Worm (Caenorhabditis elegans) whole organism, L4 larva: ENCODE data around the gene W03C9.6.

Experiments
- F37D6.2 ChIP-seq: sonication (generic microtip); optimal IDR thresholded peaks from 2 replicates; lab custom pipeline; 2016; ENCODE audit warnings: mild to moderate bottlenecking, missing genetic modification characterization, missing compliant biosample characterization
- R02D3.7 ChIP-seq: fragments of 150-350 bp; sonication (generic microtip); optimal IDR thresholded peaks from 3 replicates; lab custom pipeline; 2014; ENCODE audit warnings: missing biosample characterization, missing genetic modification characterization
- T26A8.4 ChIP-seq: fragments of 200-800 bp; sonication (Bioruptor generic); IDR thresholded peaks from 2 replicates; pipeline ENCODE4 v1.3.6; 2022; ENCODE audit warnings: missing genetic modification characterization, missing compliant biosample characterization
- Y105C5A.15 ChIP-seq: fragments of 200-800 bp; sonication (Bioruptor generic); IDR thresholded peaks from 2 replicates; pipeline ENCODE4 v1.3.6; 2022; ENCODE audit warnings: missing genetic modification characterization, missing compliant biosample characterization
- Y5F2A.4 ChIP-seq: fragments of 200-800 bp; sonication (Bioruptor generic); optimal IDR thresholded peaks from 2 replicates; lab custom pipeline; 2018; ENCODE audit warnings: mild to moderate bottlenecking, missing genetic modification characterization, missing compliant biosample characterization
- Y75B8A.6 ChIP-seq: fragments of 200-800 bp; sonication (Bioruptor generic); IDR thresholded peaks from 2 replicates; pipeline ENCODE4 v1.3.6; 2022; ENCODE audit warnings: missing genetic modification reagents, missing genetic modification characterization, missing compliant biosample characterization
- ZK546.5 ChIP-seq, 2 experiments: sonication (generic microtip); optimal IDR thresholded peaks; 2 replicates each; lab custom pipeline; 2017; ENCODE audit warnings: missing biosample characterization in 2 of 2, missing genetic modification characterization in 2 of 2
- aha-1 ChIP-seq: fragments of 150-350 bp; peaks from one replicate; lab custom pipeline; 2014; ENCODE audit warnings: missing biosample characterization, missing genetic modification characterization
- ama-1 ChIP-seq: fragments of 150-350 bp; optimal IDR thresholded peaks from 2 replicates; lab custom pipeline; 2014; ENCODE audit warnings: inconsistent platforms, mixed read lengths
- arid-1 ChIP-seq: fragments of 200-800 bp; sonication (Bioruptor generic); conservative IDR thresholded peaks from 2 replicates; pipeline ENCODE4 v1.3.6; 2022; ENCODE audit warnings: missing genetic modification reagents, missing genetic modification characterization, missing compliant biosample characterization
- ceh-20 ChIP-seq: fragments of 200-800 bp; sonication (Bioruptor generic); IDR thresholded peaks from 2 replicates; pipeline ENCODE4 v1.3.6; 2022; ENCODE audit warnings: missing genetic modification reagents, missing genetic modification characterization, missing compliant biosample characterization
- ceh-32 ChIP-seq: sonication (generic microtip); optimal IDR thresholded peaks from 2 replicates; lab custom pipeline; 2016; ENCODE audit warnings: mild to moderate bottlenecking, missing genetic modification characterization, missing compliant biosample characterization; ENCODE audit not compliant: poor library complexity
- ceh-44 ChIP-seq: fragments of 200-800 bp; sonication (Bioruptor generic); IDR thresholded peaks from 2 replicates; pipeline ENCODE4 v1.3.6; 2022; ENCODE audit warnings: missing genetic modification reagents, missing genetic modification characterization, missing compliant biosample characterization
- ceh-62 ChIP-seq: sonication (generic microtip); optimal IDR thresholded peaks from 2 replicates; lab custom pipeline; 2017; ENCODE audit warnings: missing biosample characterization, missing genetic modification characterization
- ctbp-1 ChIP-seq: fragments of 200-800 bp; sonication (Bioruptor generic); IDR thresholded peaks from 2 replicates; pipeline ENCODE4 v1.3.6; 2022; ENCODE audit warnings: missing genetic modification reagents, missing genetic modification characterization, missing compliant biosample characterization
- daf-12 ChIP-seq: fragments of 150-350 bp; optimal IDR thresholded peaks from 2 replicates; lab custom pipeline; 2014; ENCODE audit warnings: missing biosample characterization, missing genetic modification reagents, missing genetic modification characterization
- dmd-9 ChIP-seq: fragments of 200-800 bp; sonication (Bioruptor generic); IDR thresholded peaks from 2 replicates; pipeline ENCODE4 v1.3.6; 2022; ENCODE audit warnings: missing genetic modification reagents, missing genetic modification characterization, missing compliant biosample characterization
- gei-8 ChIP-seq: fragments of 200-800 bp; sonication (Bioruptor generic); optimal IDR thresholded peaks from 2 replicates; lab custom pipeline; 2018; ENCODE audit warnings: mild to moderate bottlenecking, missing genetic modification characterization, missing compliant biosample characterization
- lin-13 ChIP-seq: fragments of 150-350 bp; optimal IDR thresholded peaks from 2 replicates; lab custom pipeline; 2014; ENCODE audit warnings: missing biosample characterization, missing genetic modification reagents, missing genetic modification characterization
- lin-15B ChIP-seq: fragments of 150-350 bp; sonication (generic microtip); optimal IDR thresholded peaks from 3 replicates; lab custom pipeline; 2014; ENCODE audit warnings: missing biosample characterization, missing genetic modification characterization
- lin-38 ChIP-seq: fragments of 200-800 bp; sonication (Bioruptor generic); IDR thresholded peaks from 2 replicates; pipeline ENCODE4 v1.3.6; 2022; ENCODE audit warnings: missing genetic modification reagents, missing genetic modification characterization, missing compliant biosample characterization
- lsy-2 ChIP-seq, 2 experiments: fragments of 150-350 bp in 1 of 2; sonication (generic microtip) in 1 of 2; optimal IDR thresholded peaks; 2 replicates each; lab custom pipeline; 2014 to 2017; ENCODE audit warnings: missing biosample characterization in 2 of 2, missing genetic modification characterization in 2 of 2
- madf-5 ChIP-seq, 2 experiments: fragments of 200-800 bp; sonication (Bioruptor generic); IDR thresholded peaks; 2 replicates each; pipeline ENCODE4 v1.3.6; 2022; ENCODE audit warnings: missing compliant biosample characterization in 2 of 2, missing genetic modification characterization in 2 of 2
- madf-9 ChIP-seq: fragments of 200-800 bp; sonication (Bioruptor generic); conservative IDR thresholded peaks from 2 replicates; pipeline ENCODE4 v1.3.6; 2022; ENCODE audit warnings: missing genetic modification reagents, missing genetic modification characterization, missing compliant biosample characterization
- mdl-1 ChIP-seq, 2 experiments: fragments of 150-350 bp in 1 of 2; sonication (generic microtip) in 1 of 2; optimal IDR thresholded peaks; 2 replicates each; lab custom pipeline; 2014 to 2017; ENCODE audit warnings: missing biosample characterization in 2 of 2, missing genetic modification characterization in 2 of 2
- nhr-11 ChIP-seq: fragments of 150-350 bp; optimal IDR thresholded peaks from 2 replicates; lab custom pipeline; 2014; ENCODE audit warnings: missing biosample characterization, missing genetic modification characterization
- nhr-111 ChIP-seq: fragments of 200-800 bp; sonication (Bioruptor generic); optimal IDR thresholded peaks from 2 replicates; lab custom pipeline; 2018; ENCODE audit warnings: mild to moderate bottlenecking, missing genetic modification characterization, missing compliant biosample characterization
- nhr-28 ChIP-seq: fragments of 150-350 bp; optimal IDR thresholded peaks from 2 replicates; lab custom pipeline; 2014; ENCODE audit warnings: missing biosample characterization, missing genetic modification characterization
- nhr-42 ChIP-seq: fragments of 200-800 bp; sonication (Bioruptor generic); IDR thresholded peaks from 2 replicates; pipeline ENCODE4 v1.3.6; 2022; ENCODE audit warnings: missing genetic modification characterization, missing compliant biosample characterization
- nhr-48 ChIP-seq: sonication (generic microtip); optimal IDR thresholded peaks from 2 replicates; lab custom pipeline; 2016; ENCODE audit warnings: mild to moderate bottlenecking, missing genetic modification characterization, missing compliant biosample characterization
- pha-4 ChIP-seq, 2 experiments: fragments of 150-350 bp in 1 of 2; fragments of 200-800 bp in 1 of 2; sonication (Bioruptor generic) in 1 of 2; IDR thresholded peaks in 1 of 2; optimal IDR thresholded peaks in 1 of 2; 2 replicates each; pipeline versions ENCODE4 v1.3.6 to Lab custom; 2014 to 2022; ENCODE audit warnings: missing genetic modification characterization in 2 of 2, missing genetic modification reagents in 2 of 2, missing biosample characterization in 1 of 2, missing compliant biosample characterization in 1 of 2
- pqm-1 ChIP-seq: sonication (generic microtip); optimal IDR thresholded peaks from 2 replicates; lab custom pipeline; 2017; ENCODE audit warnings: missing biosample characterization, missing genetic modification characterization
- set-16 ChIP-seq: fragments of 200-800 bp; sonication (Bioruptor generic); IDR thresholded peaks from 2 replicates; pipeline ENCODE4 v1.3.6; 2022; ENCODE audit warnings: missing genetic modification reagents, missing genetic modification characterization, missing compliant biosample characterization
- skn-1 ChIP-seq: fragments of 150-350 bp; optimal IDR thresholded peaks from 2 replicates; lab custom pipeline; 2014; ENCODE audit warnings: missing biosample characterization, missing genetic modification characterization
- snpc-1.2 ChIP-seq: fragments of 200-800 bp; sonication (Bioruptor generic); IDR thresholded peaks from 2 replicates; pipeline ENCODE4 v1.3.6; 2022; ENCODE audit warnings: missing genetic modification reagents, missing genetic modification characterization, missing compliant biosample characterization
- snpc-4 ChIP-seq: fragments of 150-350 bp; optimal IDR thresholded peaks from 2 replicates; lab custom pipeline; 2014; ENCODE audit warnings: missing biosample characterization, missing genetic modification characterization
- spr-1 ChIP-seq: sonication (generic microtip); optimal IDR thresholded peaks from 2 replicates; lab custom pipeline; 2016; ENCODE audit warnings: mild to moderate bottlenecking, missing genetic modification characterization, missing compliant biosample characterization
- tag-97 ChIP-seq: fragments of 200-800 bp; sonication (Bioruptor generic); IDR thresholded peaks from 2 replicates; pipeline ENCODE4 v1.3.6; 2022; ENCODE audit warnings: missing genetic modification characterization, missing compliant biosample characterization
- unc-62 ChIP-seq, 3 experiments: fragments of 150-350 bp in 1 of 3; sonication (generic microtip); optimal IDR thresholded peaks in 2 of 3; peaks in 1 of 3; 1 replicate in 1 of 3; 2 replicates in 2 of 3; lab custom pipeline; 2014 to 2017; ENCODE audit warnings: missing biosample characterization in 3 of 3, missing genetic modification characterization in 3 of 3, missing genetic modification reagents in 3 of 3, missing genotype in 1 of 3
- zfp-3 ChIP-seq: fragments of 200-800 bp; sonication (Bioruptor generic); conservative IDR thresholded peaks from 2 replicates; pipeline ENCODE4 v1.3.6; 2022; ENCODE audit warnings: missing genetic modification reagents, missing genetic modification characterization, missing compliant biosample characterization
- ztf-7 ChIP-seq: fragments of 150-350 bp; optimal IDR thresholded peaks from 2 replicates; lab custom pipeline; 2014; ENCODE audit warnings: missing biosample characterization, missing genetic modification characterization

Gene W03C9.6

ce11 chrII:11917530-11917952, 36.8 kb upstream of the W03C9.6 start (continued):
- TF ChIP-seq set-16 = no peak
- TF ChIP-seq lin-38 (GFP tag; lab: Robert Waterston, UW) = peak; percentile 75
- peak; percentile 73 for TF ChIP-seq arid-1
- TF ChIP-seq spr-1 (tag; lab: Kevin White, UChicago) = peak; percentile 36
- TF ChIP-seq Y5F2A.4 (GFP tag; lab: Kevin White, UChicago) = peak; percentile 53
- no peak for TF ChIP-seq ceh-44 (GFP tag; lab: Robert Waterston, UW)
- no peak for TF ChIP-seq madf-9
- TF ChIP-seq R02D3.7 (tag; lab: Kevin White, UChicago) = no peak
- no peak for TF ChIP-seq F37D6.2 (tag; lab: Kevin White, UChicago)
- no peak for TF ChIP-seq nhr-11 (tag; lab: Kevin White, UChicago)
- TF ChIP-seq unc-62 (GFP tag; optimal IDR thresholded peaks at IDR 0.05 in 1 of 2; lab: Kevin White, UChicago) = peak in 1 of 2 experiments; percentile 71
- no peak for TF ChIP-seq unc-62 (tag; optimal IDR thresholded peaks at IDR 0.05; lab: Kevin White, UChicago)
- TF ChIP-seq daf-12 (tag; lab: Kevin White, UChicago) = no peak
- peak; percentile 48 for TF ChIP-seq ama-1 (lab: Kevin White, UChicago)
- TF ChIP-seq zfp-3 (GFP tag; lab: Robert Waterston, UW) = 0 out of 2 replicates have a peak, but pooled peaks have one; percentile 19
- TF ChIP-seq T26A8.4 (GFP tag; lab: Robert Waterston, UW) = 0 out of 2 replicates have a peak, but pooled peaks have one; percentile 33
- TF ChIP-seq ztf-7 (tag; lab: Kevin White, UChicago) = no peak
- TF ChIP-seq lsy-2 (tag; optimal IDR thresholded peaks at IDR 0.05; lab: Kevin White, UChicago) = no peak
- TF ChIP-seq lin-15B = no peak
- TF ChIP-seq Y105C5A.15 (GFP tag; lab: Robert Waterston, UW) = peak; percentile 89; the same call in 1 of the 2 replicates
- TF ChIP-seq pha-4 (GFP tag; IDR thresholded peaks at IDR 0.05; lab: Robert Waterston, UW) = peak; percentile 69; the same call in 1 of the 2 replicates
- no peak for TF ChIP-seq pha-4 (tag; optimal IDR thresholded peaks at IDR 0.05; lab: Kevin White, UChicago)
- TF ChIP-seq nhr-42 = no peak

- TF ChIP-seq unc-62 (GFP tag; optimal IDR thresholded peaks at IDR 0.05 in 1 of 2; lab: Kevin White, UChicago) = no peak
- no peak for TF ChIP-seq unc-62 (tag; optimal IDR thresholded peaks at IDR 0.05; lab: Kevin White, UChicago)
- TF ChIP-seq aha-1 = peak; percentile 93
- TF ChIP-seq ceh-62 = no peak
- TF ChIP-seq gei-8 (GFP tag; lab: Kevin White, UChicago) = no peak
Observed at ce11 chrII:11922757-11923538, 31.4 kb upstream of the W03C9.6 start.

- TF ChIP-seq lin-15B (no peak), pqm-1 (no peak), madf-9 (0 out of 2 replicates have a peak, but pooled peaks have one; percentile 17), lin-13 (GFP tag; lab: Kevin White, UChicago) (no peak), tag-97 (GFP tag; lab: Robert Waterston, UW) (no peak), skn-1 (tag; lab: Kevin White, UChicago) (no peak), nhr-111 (GFP tag; lab: Kevin White, UChicago) (no peak)
Observed at ce11 chrII:11923620-11924298, 30.5 kb upstream of the W03C9.6 start.

- TF ChIP-seq R02D3.7 (tag; lab: Kevin White, UChicago) (no peak), dmd-9 (GFP tag; lab: Robert Waterston, UW) (no peak), Y75B8A.6 (no peak), nhr-28 (tag; lab: Kevin White, UChicago) (no peak), madf-9 (no peak), ctbp-1 (GFP tag; lab: Robert Waterston, UW) (no peak), nhr-48 (tag; lab: Kevin White, UChicago) (no peak), snpc-4 (tag; lab: Kevin White, UChicago) (no peak), ceh-62 (no peak), ceh-32 (tag; lab: Kevin White, UChicago) (no peak), ZK546.5 (tag; optimal IDR thresholded peaks at IDR 0.05; lab: Kevin White, UChicago) (no peak), snpc-1.2 (GFP tag; lab: Robert Waterston, UW) (no peak), ceh-20 (GFP tag; lab: Robert Waterston, UW) (no peak), Y5F2A.4 (GFP tag; lab: Kevin White, UChicago) (no peak), pha-4 (GFP tag; IDR thresholded peaks at IDR 0.05; lab: Robert Waterston, UW) (no peak), pha-4 (tag; optimal IDR thresholded peaks at IDR 0.05; lab: Kevin White, UChicago) (peak; percentile 27), mdl-1 (tag; optimal IDR thresholded peaks at IDR 0.05; lab: Kevin White, UChicago) (no peak), aha-1 (peak; percentile 87), madf-5 (GFP tag; IDR thresholded peaks at IDR 0.05; lab: Robert Waterston, UW) (no peak), ama-1 (lab: Kevin White, UChicago) (no peak), unc-62 (GFP tag; optimal IDR thresholded peaks at IDR 0.05 in 1 of 2; lab: Kevin White, UChicago) (peak in 1 of 2 experiments; percentile 12), unc-62 (tag; optimal IDR thresholded peaks at IDR 0.05; lab: Kevin White, UChicago) (no peak)
Observed at ce11 chrII:11925203-11925602, 29.1 kb upstream of the W03C9.6 start.
